Worm (Caenorhabditis elegans) whole organism, L1 larva: ENCODE results near the gene F36H5.14.
A peak's percentile ranks its signal among the peaks of the same experiment; 100 is the strongest.

ENCODE experiments used
- F16B12.6 ChIP-seq: fragments of 150-350 bp; optimal IDR thresholded peaks from 2 replicates; lab custom pipeline; 2014; ENCODE audit warnings: missing biosample characterization, missing genetic modification characterization
- aly-2 ChIP-seq: fragments of 150-350 bp; optimal IDR thresholded peaks from 2 replicates; lab custom pipeline; 2014; ENCODE audit warnings: missing biosample characterization, missing genetic modification characterization
- ceh-63 ChIP-seq: fragments of 200-800 bp; sonication (Bioruptor generic); optimal IDR thresholded peaks from 2 replicates; lab custom pipeline; 2018; ENCODE audit warnings: mild to moderate bottlenecking, missing genetic modification characterization, missing compliant biosample characterization
- ceh-82 ChIP-seq, 3 experiments: fragments of 150-350 bp in 1 of 3; sonication (generic microtip) in 2 of 3; optimal IDR thresholded peaks; 2 replicates each; lab custom pipeline; 2014 to 2017; ENCODE audit warnings: missing biosample characterization in 3 of 3, missing genetic modification characterization in 3 of 3
- efl-1 ChIP-seq, 4 experiments: fragments of 150-350 bp; optimal IDR thresholded peaks in 3 of 4; peaks in 1 of 4; 1 replicate in 1 of 4; 2 replicates in 3 of 4; lab custom pipeline; 2014; ENCODE audit warnings: missing biosample characterization in 2 of 4, missing genetic modification characterization in 2 of 4, missing genetic modification reagents in 2 of 4
- egl-13 ChIP-seq: sonication (generic microtip); optimal IDR thresholded peaks from 2 replicates; lab custom pipeline; 2016; ENCODE audit warnings: missing genotype, missing genetic modification reagents, missing genetic modification characterization, missing compliant biosample characterization
- elt-3 ChIP-seq, 6 experiments: fragments of 150-350 bp in 1 of 6; sonication (generic microtip); optimal IDR thresholded peaks; 2 replicates each; lab custom pipeline; 2017 to 2018; ENCODE audit warnings: missing biosample characterization in 6 of 6, missing genetic modification characterization in 6 of 6, inconsistent platforms in 1 of 6
- lin-35 ChIP-seq, 2 experiments: fragments of 150-350 bp; optimal IDR thresholded peaks; 2 replicates each; lab custom pipeline; 2014; ENCODE audit warnings: missing biosample characterization in 2 of 2, missing genetic modification characterization in 2 of 2, missing genetic modification reagents in 2 of 2
- nhr-19 ChIP-seq: fragments of 200-800 bp; sonication (Bioruptor generic); conservative IDR thresholded peaks from 2 replicates; pipeline ENCODE4 v1.3.6; 2022; ENCODE audit warnings: missing genetic modification characterization, missing compliant biosample characterization
- nhr-76 ChIP-seq: sonication (generic microtip); optimal IDR thresholded peaks from 2 replicates; lab custom pipeline; 2017; ENCODE audit warnings: missing biosample characterization, missing genetic modification characterization
- zip-4 ChIP-seq: fragments of 200-800 bp; sonication (Bioruptor generic); optimal IDR thresholded peaks from 2 replicates; lab custom pipeline; 2018; ENCODE audit warnings: mild to moderate bottlenecking, missing genetic modification characterization, moderate library complexity, missing compliant biosample characterization
- ztf-11 ChIP-seq, 2 experiments: sonication (generic microtip); optimal IDR thresholded peaks; 2 replicates each; lab custom pipeline; 2016 to 2017; ENCODE audit warnings: missing genetic modification characterization in 2 of 2, missing biosample characterization in 1 of 2, missing compliant biosample characterization in 1 of 2

DNA sequence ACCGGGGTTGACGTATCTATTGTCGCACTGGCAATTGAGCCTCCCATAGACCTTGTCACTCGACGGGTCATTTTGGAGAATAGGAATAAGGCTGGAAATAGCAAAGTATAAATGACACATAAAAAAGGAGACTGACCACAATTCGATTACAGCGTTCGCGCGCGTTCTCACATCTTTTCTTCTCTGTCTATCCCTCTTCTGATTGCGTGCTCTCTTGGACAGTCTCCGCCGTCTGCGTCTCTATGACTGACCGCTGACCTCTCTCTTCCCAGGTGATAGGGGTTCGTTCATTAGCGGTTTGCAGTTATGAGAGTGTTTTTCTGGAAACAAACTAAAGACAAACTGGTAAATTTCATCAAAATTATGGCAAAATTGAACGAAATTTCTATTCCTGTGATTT is 39.0 kb upstream of the F36H5.14 start, which contains the start of gene ceh-83:
- TF ChIP-seq nhr-19 (GFP tag; lab: Robert Waterston, UW) (no peak), zip-4 (GFP tag; lab: Kevin White, UChicago) (no peak), elt-3 (tag; optimal IDR thresholded peaks at IDR 0.05; lab: Kevin White, UChicago) (no peak), ceh-63 (GFP tag; lab: Kevin White, UChicago) (no peak), ztf-11 (tag; optimal IDR thresholded peaks at IDR 0.05; lab: Kevin White, UChicago) (no peak), efl-1 (optimal IDR thresholded peaks at IDR 0.05; lab: Kevin White, UChicago) (peak; percentile 57 to 68), efl-1 (GFP tag; optimal IDR thresholded peaks at IDR 0.05 in 1 of 2; lab: Kevin White, UChicago) (peak; percentile 36 to 94), egl-13 (no peak), nhr-76 (tag; lab: Kevin White, UChicago) (no peak), aly-2 (tag; lab: Kevin White, UChicago) (no peak), lin-35 (GFP tag; optimal IDR thresholded peaks at IDR 0.05; lab: Kevin White, UChicago) (peak; percentile 2 to 64), F16B12.6 (tag; lab: Kevin White, UChicago) (no peak), ceh-82 (tag; optimal IDR thresholded peaks at IDR 0.05; lab: Kevin White, UChicago) (no peak)
